Worm (Caenorhabditis elegans) whole organism, L1 larva: Measurements from ENCODE around the gene C50C3.5.

Source experiments
- C04F5.9 ChIP-seq: sonication (generic microtip); optimal IDR thresholded peaks from 2 replicates; lab custom pipeline; 2016; ENCODE audit warnings: missing genetic modification characterization, missing compliant biosample characterization
- C16A3.4 ChIP-seq: fragments of 150-350 bp; optimal IDR thresholded peaks from 2 replicates; lab custom pipeline; 2014; ENCODE audit warnings: missing biosample characterization, missing genetic modification characterization
- Y116A8C.19 ChIP-seq: sonication (generic microtip); optimal IDR thresholded peaks from 2 replicates; lab custom pipeline; 2016; ENCODE audit warnings: missing compliant biosample characterization, missing genetic modification characterization, borderline replicate concordance
- aha-1 ChIP-seq: fragments of 150-350 bp; optimal IDR thresholded peaks from 2 replicates; lab custom pipeline; 2014; ENCODE audit warnings: missing biosample characterization, missing genetic modification characterization
- aly-2 ChIP-seq: fragments of 150-350 bp; optimal IDR thresholded peaks from 2 replicates; lab custom pipeline; 2014; ENCODE audit warnings: missing biosample characterization, missing genetic modification characterization
- ceh-63 ChIP-seq: fragments of 200-800 bp; sonication (Bioruptor generic); optimal IDR thresholded peaks from 2 replicates; lab custom pipeline; 2018; ENCODE audit warnings: mild to moderate bottlenecking, missing genetic modification characterization, missing compliant biosample characterization
- ces-1 ChIP-seq: fragments of 150-350 bp; optimal IDR thresholded peaks from 2 replicates; lab custom pipeline; 2014; ENCODE audit warnings: missing biosample characterization, missing genetic modification reagents, missing genetic modification characterization
- dpl-1 ChIP-seq, 3 experiments: fragments of 150-350 bp in 2 of 3; sonication (generic microtip) in 1 of 3; optimal IDR thresholded peaks; 2 replicates each; lab custom pipeline; 2014 to 2017; ENCODE audit warnings: missing biosample characterization in 3 of 3, missing genetic modification characterization in 3 of 3, missing genetic modification reagents in 3 of 3
- dsc-1 ChIP-seq: sonication (generic microtip); optimal IDR thresholded peaks from 2 replicates; lab custom pipeline; 2016; ENCODE audit warnings: mild to moderate bottlenecking, missing genetic modification characterization, missing compliant biosample characterization
- efl-1 ChIP-seq, 4 experiments: fragments of 150-350 bp; optimal IDR thresholded peaks in 3 of 4; peaks in 1 of 4; 1 replicate in 1 of 4; 2 replicates in 3 of 4; lab custom pipeline; 2014; ENCODE audit warnings: missing biosample characterization in 2 of 4, missing genetic modification characterization in 2 of 4, missing genetic modification reagents in 2 of 4
- egl-27 ChIP-seq, 2 experiments: fragments of 150-350 bp in 1 of 2; sonication (generic microtip); optimal IDR thresholded peaks; 3 replicates each; lab custom pipeline; 2017 to 2018; ENCODE audit warnings: missing biosample characterization in 2 of 2, missing genetic modification characterization in 2 of 2, missing genetic modification reagents in 2 of 2
- elt-2 ChIP-seq: sonication (generic microtip); optimal IDR thresholded peaks from 2 replicates; lab custom pipeline; 2016; ENCODE audit warnings: missing genetic modification characterization, mild to moderate bottlenecking, inconsistent platforms, missing compliant biosample characterization, missing genetic modification reagents
- fkh-8 ChIP-seq: sonication (generic microtip); optimal IDR thresholded peaks from 2 replicates; lab custom pipeline; 2016; ENCODE audit warnings: mild to moderate bottlenecking, missing genetic modification characterization, missing compliant biosample characterization
- grh-1 ChIP-seq: fragments of 200-800 bp; sonication (Bioruptor generic); IDR thresholded peaks from 2 replicates; pipeline ENCODE4 v1.3.6; 2022; ENCODE audit warnings: missing genetic modification reagents, missing genetic modification characterization, missing compliant biosample characterization
- irx-1 ChIP-seq: sonication (generic microtip); optimal IDR thresholded peaks from 2 replicates; lab custom pipeline; 2016; ENCODE audit warnings: missing genetic modification characterization, missing compliant biosample characterization
- lin-14 ChIP-seq: fragments of 200-800 bp; sonication (Bioruptor generic); optimal IDR thresholded peaks from 2 replicates; lab custom pipeline; 2018; ENCODE audit warnings: mild to moderate bottlenecking, missing genetic modification characterization, moderate library complexity, missing compliant biosample characterization
- lin-35 ChIP-seq, 2 experiments: fragments of 150-350 bp; optimal IDR thresholded peaks; 2 replicates each; lab custom pipeline; 2014; ENCODE audit warnings: missing biosample characterization in 2 of 2, missing genetic modification characterization in 2 of 2, missing genetic modification reagents in 2 of 2
- lir-3 ChIP-seq: sonication (generic microtip); optimal IDR thresholded peaks from 2 replicates; lab custom pipeline; 2016; ENCODE audit warnings: mild to moderate bottlenecking, missing genetic modification characterization, moderate library complexity, missing compliant biosample characterization; ENCODE audit not compliant: poor library complexity
- lsy-2 ChIP-seq, 2 experiments: fragments of 150-350 bp; optimal IDR thresholded peaks; 2 replicates each; lab custom pipeline; 2014; ENCODE audit warnings: missing biosample characterization in 2 of 2, missing genetic modification characterization in 2 of 2
- mab-9 ChIP-seq: fragments of 200-800 bp; sonication (Bioruptor generic); IDR thresholded peaks from 2 replicates; pipeline ENCODE4 v1.3.6; 2022; ENCODE audit warnings: missing genetic modification reagents, missing genetic modification characterization, missing compliant biosample characterization
- mdl-1 ChIP-seq, 2 experiments: fragments of 150-350 bp; optimal IDR thresholded peaks; 2 replicates each; lab custom pipeline; 2014 to 2017; ENCODE audit warnings: missing biosample characterization in 2 of 2, missing genetic modification characterization in 2 of 2, inconsistent platforms in 1 of 2
- mep-1 ChIP-seq: fragments of 150-350 bp; optimal IDR thresholded peaks from 2 replicates; lab custom pipeline; 2014; ENCODE audit warnings: missing biosample characterization, missing genetic modification characterization
- nhr-19 ChIP-seq: fragments of 200-800 bp; sonication (Bioruptor generic); conservative IDR thresholded peaks from 2 replicates; pipeline ENCODE4 v1.3.6; 2022; ENCODE audit warnings: missing genetic modification characterization, missing compliant biosample characterization
- nhr-20 ChIP-seq: sonication (generic microtip); optimal IDR thresholded peaks from 2 replicates; lab custom pipeline; 2016; ENCODE audit warnings: mild to moderate bottlenecking, missing genetic modification characterization, missing compliant biosample characterization
- nhr-237 ChIP-seq: fragments of 150-350 bp; optimal IDR thresholded peaks from 2 replicates; lab custom pipeline; 2014; ENCODE audit warnings: missing biosample characterization, missing genetic modification characterization
- nhr-71 ChIP-seq: sonication (generic microtip); optimal IDR thresholded peaks from 2 replicates; lab custom pipeline; 2016; ENCODE audit warnings: mild to moderate bottlenecking, missing genetic modification characterization, moderate library complexity, missing compliant biosample characterization
- nhr-90 ChIP-seq: sonication (generic microtip); optimal IDR thresholded peaks from 2 replicates; lab custom pipeline; 2016; ENCODE audit warnings: mild to moderate bottlenecking, missing genetic modification characterization, missing compliant biosample characterization; ENCODE audit not compliant: poor library complexity
- pqm-1 ChIP-seq: sonication (generic microtip); optimal IDR thresholded peaks from 3 replicates; lab custom pipeline; 2017; ENCODE audit warnings: missing biosample characterization, missing genetic modification characterization
- rnt-1 ChIP-seq: sonication (generic microtip); optimal IDR thresholded peaks from 2 replicates; lab custom pipeline; 2016; ENCODE audit warnings: mild to moderate bottlenecking, missing genetic modification characterization, moderate library complexity, missing compliant biosample characterization
- skn-1 ChIP-seq: fragments of 150-350 bp; optimal IDR thresholded peaks from 2 replicates; lab custom pipeline; 2014; ENCODE audit warnings: missing biosample characterization, missing genetic modification characterization
- swsn-7 ChIP-seq: sonication (generic microtip); optimal IDR thresholded peaks from 2 replicates; lab custom pipeline; 2016; ENCODE audit warnings: missing genetic modification characterization, missing compliant biosample characterization
- tbx-2 ChIP-seq: sonication (generic microtip); optimal IDR thresholded peaks from 2 replicates; lab custom pipeline; 2016; ENCODE audit warnings: missing genetic modification characterization, missing compliant biosample characterization
- tlp-1 ChIP-seq: fragments of 150-350 bp; optimal IDR thresholded peaks from 2 replicates; lab custom pipeline; 2014; ENCODE audit warnings: missing biosample characterization, missing genetic modification characterization
- unc-130 ChIP-seq: fragments of 150-350 bp; optimal IDR thresholded peaks from 2 replicates; lab custom pipeline; 2017; ENCODE audit warnings: missing biosample characterization, missing genetic modification characterization, inconsistent platforms
- unc-30 ChIP-seq: sonication (generic microtip); optimal IDR thresholded peaks from 2 replicates; lab custom pipeline; 2017; ENCODE audit warnings: missing biosample characterization, missing genetic modification characterization
- unc-62 ChIP-seq: fragments of 150-350 bp; optimal IDR thresholded peaks from 2 replicates; lab custom pipeline; 2014; ENCODE audit warnings: missing biosample characterization, missing genetic modification reagents, missing genetic modification characterization
- unc-98 ChIP-seq: fragments of 200-800 bp; sonication (Bioruptor generic); IDR thresholded peaks from 2 replicates; pipeline ENCODE4 v1.3.6; 2022; ENCODE audit warnings: missing genetic modification characterization, missing compliant biosample characterization
- vab-15 ChIP-seq: sonication (generic microtip); optimal IDR thresholded peaks from 2 replicates; lab custom pipeline; 2017; ENCODE audit warnings: missing genotype, mild to moderate bottlenecking, missing genetic modification characterization, missing compliant biosample characterization
- xbp-1 ChIP-seq: sonication (generic microtip); optimal IDR thresholded peaks from 2 replicates; lab custom pipeline; 2016; ENCODE audit warnings: missing genetic modification characterization, missing compliant biosample characterization
- zag-1 ChIP-seq: fragments of 150-350 bp; optimal IDR thresholded peaks from 2 replicates; lab custom pipeline; 2014; ENCODE audit warnings: missing biosample characterization, missing genetic modification characterization
- ztf-11 ChIP-seq, 2 experiments: sonication (generic microtip); optimal IDR thresholded peaks; 2 replicates each; lab custom pipeline; 2016 to 2017; ENCODE audit warnings: missing genetic modification characterization in 2 of 2, missing biosample characterization in 1 of 2, missing compliant biosample characterization in 1 of 2

C50C3.5 gene

DNA sequence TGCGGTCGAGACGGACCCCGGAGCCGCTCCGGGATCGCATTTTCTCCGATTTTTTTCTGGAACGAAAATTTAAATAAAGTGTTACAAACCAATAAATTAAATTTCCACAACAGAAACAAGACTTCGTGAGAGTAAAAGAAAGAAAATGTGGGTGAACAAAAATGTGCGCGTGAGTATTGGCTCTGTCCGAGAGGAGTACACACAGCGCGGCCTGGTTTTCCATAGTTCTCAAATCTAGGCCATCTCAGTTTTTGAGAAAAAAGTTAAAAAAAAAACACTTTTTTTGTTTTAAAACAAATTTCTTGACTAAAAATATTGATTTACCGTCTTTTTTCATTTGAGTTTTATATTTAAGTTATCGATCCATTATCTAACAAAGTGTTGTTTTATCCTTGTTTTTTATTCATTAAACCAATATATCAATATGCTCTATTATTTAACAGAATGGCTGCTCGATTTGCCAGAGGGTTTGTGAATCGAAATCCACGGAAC, 34.4 kb upstream of the C50C3.5 start, which contains the start of the genes C14B9.8 and mrpl-18 (continued):
- TF ChIP-seq lsy-2 (tag; optimal IDR thresholded peaks at IDR 0.05; lab: Kevin White, UChicago), result peak; percentile 78 to 82
- peak; percentile 78 for TF ChIP-seq C04F5.9 (tag; lab: Kevin White, UChicago)
- peak; percentile 80 for TF ChIP-seq xbp-1 (tag; lab: Kevin White, UChicago)
- TF ChIP-seq skn-1 (tag; lab: Kevin White, UChicago), result peak; percentile 13
- peak; percentile 85 for TF ChIP-seq dsc-1 (tag; lab: Kevin White, UChicago)
- peak; percentile 29 for TF ChIP-seq C16A3.4 (tag; lab: Kevin White, UChicago)
- peak; percentile 63 for TF ChIP-seq Y116A8C.19

- TF ChIP-seq ztf-11 (tag; optimal IDR thresholded peaks at IDR 0.05; lab: Kevin White, UChicago) (no peak), mab-9 (GFP tag; lab: Robert Waterston, UW) (peak; percentile 86)
These were observed 33.1 kb upstream of the C50C3.5 start for ce11 chrIII:8145971-8146370.

- TF ChIP-seq dpl-1 (GFP tag; optimal IDR thresholded peaks at IDR 0.05; lab: Kevin White, UChicago), result no peak
- no peak for TF ChIP-seq Y116A8C.19
- no peak for TF ChIP-seq tlp-1
- TF ChIP-seq efl-1 (optimal IDR thresholded peaks at IDR 0.05; lab: Kevin White, UChicago), result no peak
- TF ChIP-seq efl-1 (GFP tag; optimal IDR thresholded peaks at IDR 0.05 in 1 of 2; lab: Kevin White, UChicago), result peak in 1 of 2 experiments; percentile 92
These were observed 30.3 kb upstream of the C50C3.5 start, which contains the start of gene D2007.2 for ce11 chrIII:8148751-8149150. Gene D2007.2, plus strand, starts transcription at chrIII:8148963.

DNA sequence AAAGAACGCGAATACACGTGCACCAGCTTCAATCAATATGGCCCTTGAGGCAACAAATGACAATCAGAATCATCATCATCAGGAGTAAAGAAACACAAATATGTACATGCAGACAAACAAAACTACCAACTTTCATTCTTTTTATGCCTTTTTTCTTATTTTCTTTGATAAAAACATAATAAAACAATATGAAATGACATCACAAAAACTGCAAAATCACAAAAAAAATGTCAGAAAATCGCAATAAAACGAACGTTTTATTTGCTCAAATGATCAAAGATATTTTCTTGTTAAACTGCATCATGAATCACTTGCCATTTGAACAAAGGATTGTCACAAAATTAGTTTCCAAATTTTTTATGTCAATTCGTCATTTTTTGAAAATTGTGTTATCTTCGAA, 24.6 kb upstream of the C50C3.5 start:
- TF ChIP-seq unc-98 (GFP tag; lab: Robert Waterston, UW), result no peak
- TF ChIP-seq elt-2 (tag; lab: Kevin White, UChicago), result no peak
- TF ChIP-seq unc-130, result no peak
- no peak for TF ChIP-seq tbx-2 (tag; lab: Kevin White, UChicago)
- no peak for TF ChIP-seq fkh-8 (tag; lab: Kevin White, UChicago)
- TF ChIP-seq unc-30 (tag; lab: Kevin White, UChicago), result no peak
- no peak for TF ChIP-seq Y116A8C.19
- no peak for TF ChIP-seq unc-62 (GFP tag; lab: Kevin White, UChicago)
- no peak for TF ChIP-seq swsn-7 (tag; lab: Kevin White, UChicago)
- TF ChIP-seq mab-9 (GFP tag; lab: Robert Waterston, UW), result no peak

DNA sequence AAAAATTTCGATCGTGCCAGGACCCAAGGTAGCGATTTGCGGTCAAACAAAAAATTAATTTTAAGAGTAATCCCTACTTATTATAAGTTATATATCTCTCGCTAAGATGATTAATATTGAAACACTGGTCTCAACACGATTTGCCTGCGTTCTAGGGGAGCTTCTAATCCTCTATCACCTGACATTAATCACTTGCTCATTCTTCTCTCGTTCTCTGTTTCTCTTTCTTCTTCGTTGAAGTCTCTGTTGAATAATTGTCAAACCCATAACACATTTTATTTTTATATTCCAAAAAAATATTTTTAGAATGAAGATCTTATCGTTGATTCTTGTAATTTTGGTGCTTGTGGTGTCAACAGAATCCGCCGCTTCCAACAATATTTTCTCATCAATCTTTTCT, 23.9 kb upstream of the C50C3.5 start, which contains the start of gene D2007.1:
D2007.1 (plus strand) TSS at position 301 of the 400 bp plus-strand sequence.
- TF ChIP-seq zag-1 (tag; lab: Kevin White, UChicago), result no peak
- peak; percentile 28 for TF ChIP-seq nhr-71 (tag; lab: Kevin White, UChicago)
- peak in 1 of 2 experiments; percentile 28 for TF ChIP-seq lsy-2 (tag; optimal IDR thresholded peaks at IDR 0.05; lab: Kevin White, UChicago)
- TF ChIP-seq egl-27 (tag; optimal IDR thresholded peaks at IDR 0.05; lab: Kevin White, UChicago), result no peak
- TF ChIP-seq lir-3 (tag; lab: Kevin White, UChicago), result peak; percentile 11
- no peak for TF ChIP-seq aly-2 (tag; lab: Kevin White, UChicago)
- TF ChIP-seq ceh-63 (GFP tag; lab: Kevin White, UChicago), result no peak
- no peak for TF ChIP-seq nhr-20 (tag; lab: Kevin White, UChicago)
- no peak for TF ChIP-seq Y116A8C.19
- TF ChIP-seq grh-1 (GFP tag; lab: Robert Waterston, UW), result no peak
- TF ChIP-seq dsc-1 (tag; lab: Kevin White, UChicago), result peak; percentile 78

ce11 chrIII:8158140-8158786, 20.8 kb upstream of the C50C3.5 start, which contains the start of gene atg-13:
Gene atg-13, minus strand, starts transcription at chrIII:8158190.
- TF ChIP-seq rnt-1 (tag; lab: Kevin White, UChicago) (peak; percentile 2), lin-35 (GFP tag; optimal IDR thresholded peaks at IDR 0.05; lab: Kevin White, UChicago) (peak in 1 of 2 experiments; percentile 18), nhr-237 (tag; lab: Kevin White, UChicago) (no peak), pqm-1 (tag; lab: Kevin White, UChicago) (no peak), mdl-1 (tag; optimal IDR thresholded peaks at IDR 0.05; lab: Kevin White, UChicago) (peak in 1 of 2 experiments; percentile 51), aha-1 (tag; lab: Kevin White, UChicago) (no peak), nhr-19 (0 out of 2 replicates have a peak, but pooled peaks have one; percentile 7), vab-15 (tag; lab: Kevin White, UChicago) (no peak), nhr-90 (tag; lab: Kevin White, UChicago) (no peak), lin-14 (GFP tag; lab: Kevin White, UChicago) (peak; percentile 44), irx-1 (tag; lab: Kevin White, UChicago) (no peak), ces-1 (GFP tag; lab: Kevin White, UChicago) (no peak), dpl-1 (GFP tag; optimal IDR thresholded peaks at IDR 0.05; lab: Kevin White, UChicago) (peak in 1 of 3 experiments; percentile 15), mep-1 (peak; percentile 48)
